Worm (Caenorhabditis elegans) whole organism, L1 larva: ENCODE results near the gene oac-54.

Source experiments
- C16A3.4 ChIP-seq: fragments of 150-350 bp; optimal IDR thresholded peaks from 2 replicates; lab custom pipeline; 2014; ENCODE audit warnings: missing biosample characterization, missing genetic modification characterization
- ama-1 ChIP-seq: fragments of 150-350 bp; optimal IDR thresholded peaks from 2 replicates; lab custom pipeline; 2014
- blmp-1 ChIP-seq: fragments of 150-350 bp; optimal IDR thresholded peaks from 2 replicates; lab custom pipeline; 2014; ENCODE audit warnings: missing biosample characterization, missing genetic modification characterization
- ceh-63 ChIP-seq: fragments of 200-800 bp; sonication (Bioruptor generic); optimal IDR thresholded peaks from 2 replicates; lab custom pipeline; 2018; ENCODE audit warnings: mild to moderate bottlenecking, missing genetic modification characterization, missing compliant biosample characterization
- ceh-82 ChIP-seq, 3 experiments: fragments of 150-350 bp in 1 of 3; sonication (generic microtip) in 2 of 3; optimal IDR thresholded peaks; 2 replicates each; lab custom pipeline; 2014 to 2017; ENCODE audit warnings: missing biosample characterization in 3 of 3, missing genetic modification characterization in 3 of 3
- ceh-90 ChIP-seq: sonication (generic microtip); optimal IDR thresholded peaks from 2 replicates; lab custom pipeline; 2016; ENCODE audit warnings: missing genetic modification characterization, missing compliant biosample characterization
- ces-1 ChIP-seq: fragments of 150-350 bp; optimal IDR thresholded peaks from 2 replicates; lab custom pipeline; 2014; ENCODE audit warnings: missing biosample characterization, missing genetic modification reagents, missing genetic modification characterization
- dpl-1 ChIP-seq, 3 experiments: fragments of 150-350 bp in 2 of 3; sonication (generic microtip) in 1 of 3; optimal IDR thresholded peaks; 2 replicates each; lab custom pipeline; 2014 to 2017; ENCODE audit warnings: missing biosample characterization in 3 of 3, missing genetic modification characterization in 3 of 3, missing genetic modification reagents in 3 of 3
- dsc-1 ChIP-seq: sonication (generic microtip); optimal IDR thresholded peaks from 2 replicates; lab custom pipeline; 2016; ENCODE audit warnings: mild to moderate bottlenecking, missing genetic modification characterization, missing compliant biosample characterization
- efl-3 ChIP-seq: fragments of 200-800 bp; sonication (Bioruptor generic); optimal IDR thresholded peaks from 2 replicates; lab custom pipeline; 2018; ENCODE audit warnings: mild to moderate bottlenecking, missing genetic modification characterization, missing compliant biosample characterization
- elt-2 ChIP-seq: sonication (generic microtip); optimal IDR thresholded peaks from 2 replicates; lab custom pipeline; 2016; ENCODE audit warnings: missing genetic modification characterization, mild to moderate bottlenecking, inconsistent platforms, missing compliant biosample characterization, missing genetic modification reagents
- elt-3 ChIP-seq, 6 experiments: fragments of 150-350 bp in 1 of 6; sonication (generic microtip); optimal IDR thresholded peaks; 2 replicates each; lab custom pipeline; 2017 to 2018; ENCODE audit warnings: missing biosample characterization in 6 of 6, missing genetic modification characterization in 6 of 6, inconsistent platforms in 1 of 6
- ets-5 ChIP-seq: fragments of 200-800 bp; sonication (Bioruptor generic); IDR thresholded peaks from 2 replicates; pipeline ENCODE4 v1.3.6; 2022; ENCODE audit warnings: missing genetic modification characterization, missing compliant biosample characterization
- fkh-10 ChIP-seq: sonication (generic microtip); optimal IDR thresholded peaks from 2 replicates; lab custom pipeline; 2017; ENCODE audit warnings: missing biosample characterization, missing genetic modification reagents, missing genetic modification characterization
- fkh-4 ChIP-seq: sonication (generic microtip); optimal IDR thresholded peaks from 2 replicates; lab custom pipeline; 2016; ENCODE audit warnings: missing compliant biosample characterization, missing genetic modification characterization, borderline replicate concordance
- grh-1 ChIP-seq: fragments of 200-800 bp; sonication (Bioruptor generic); IDR thresholded peaks from 2 replicates; pipeline ENCODE4 v1.3.6; 2022; ENCODE audit warnings: missing genetic modification reagents, missing genetic modification characterization, missing compliant biosample characterization
- hlh-4 ChIP-seq: sonication (generic microtip); optimal IDR thresholded peaks from 2 replicates; lab custom pipeline; 2016; ENCODE audit warnings: mild to moderate bottlenecking, missing genetic modification characterization, missing compliant biosample characterization
- irx-1 ChIP-seq: sonication (generic microtip); optimal IDR thresholded peaks from 2 replicates; lab custom pipeline; 2016; ENCODE audit warnings: missing genetic modification characterization, missing compliant biosample characterization
- lin-14 ChIP-seq: fragments of 200-800 bp; sonication (Bioruptor generic); optimal IDR thresholded peaks from 2 replicates; lab custom pipeline; 2018; ENCODE audit warnings: mild to moderate bottlenecking, missing genetic modification characterization, moderate library complexity, missing compliant biosample characterization
- lin-15B ChIP-seq: fragments of 150-350 bp; sonication (generic microtip); optimal IDR thresholded peaks from 3 replicates; lab custom pipeline; 2014; ENCODE audit warnings: missing biosample characterization, missing genetic modification characterization
- lin-35 ChIP-seq, 2 experiments: fragments of 150-350 bp; optimal IDR thresholded peaks; 2 replicates each; lab custom pipeline; 2014; ENCODE audit warnings: missing biosample characterization in 2 of 2, missing genetic modification characterization in 2 of 2, missing genetic modification reagents in 2 of 2
- lin-39 ChIP-seq: fragments of 150-350 bp; optimal IDR thresholded peaks from 2 replicates; lab custom pipeline; 2014; ENCODE audit warnings: missing biosample characterization, missing genetic modification reagents, missing genetic modification characterization
- lir-3 ChIP-seq: sonication (generic microtip); optimal IDR thresholded peaks from 2 replicates; lab custom pipeline; 2016; ENCODE audit warnings: mild to moderate bottlenecking, missing genetic modification characterization, moderate library complexity, missing compliant biosample characterization; ENCODE audit not compliant: poor library complexity
- mef-2 ChIP-seq: fragments of 150-350 bp; optimal IDR thresholded peaks from 2 replicates; lab custom pipeline; 2014; ENCODE audit warnings: missing biosample characterization, missing genetic modification characterization
- mep-1 ChIP-seq: fragments of 150-350 bp; optimal IDR thresholded peaks from 2 replicates; lab custom pipeline; 2014; ENCODE audit warnings: missing biosample characterization, missing genetic modification characterization
- nhr-12 ChIP-seq: sonication (generic microtip); optimal IDR thresholded peaks from 2 replicates; lab custom pipeline; 2017; ENCODE audit warnings: missing biosample characterization, missing genetic modification characterization
- nhr-19 ChIP-seq: fragments of 200-800 bp; sonication (Bioruptor generic); conservative IDR thresholded peaks from 2 replicates; pipeline ENCODE4 v1.3.6; 2022; ENCODE audit warnings: missing genetic modification characterization, missing compliant biosample characterization
- nhr-237 ChIP-seq: fragments of 150-350 bp; optimal IDR thresholded peaks from 2 replicates; lab custom pipeline; 2014; ENCODE audit warnings: missing biosample characterization, missing genetic modification characterization
- nhr-28 ChIP-seq: fragments of 150-350 bp; optimal IDR thresholded peaks from 2 replicates; lab custom pipeline; 2014; ENCODE audit warnings: missing biosample characterization, missing genetic modification characterization
- nhr-71 ChIP-seq: sonication (generic microtip); optimal IDR thresholded peaks from 2 replicates; lab custom pipeline; 2016; ENCODE audit warnings: mild to moderate bottlenecking, missing genetic modification characterization, moderate library complexity, missing compliant biosample characterization
- nhr-84 ChIP-seq: sonication (generic microtip); optimal IDR thresholded peaks from 2 replicates; lab custom pipeline; 2017; ENCODE audit warnings: missing biosample characterization, missing genetic modification characterization
- nhr-90 ChIP-seq: sonication (generic microtip); optimal IDR thresholded peaks from 2 replicates; lab custom pipeline; 2016; ENCODE audit warnings: mild to moderate bottlenecking, missing genetic modification characterization, missing compliant biosample characterization; ENCODE audit not compliant: poor library complexity
- pag-3 ChIP-seq: sonication (generic microtip); optimal IDR thresholded peaks from 2 replicates; lab custom pipeline; 2017; ENCODE audit warnings: missing genetic modification characterization, mild to moderate bottlenecking, missing compliant biosample characterization, antibody characterized with exemption, borderline replicate concordance; ENCODE audit not compliant: insufficient read depth
- pax-3 ChIP-seq: fragments of 200-800 bp; sonication (Bioruptor generic); optimal IDR thresholded peaks from 2 replicates; lab custom pipeline; 2018; ENCODE audit warnings: mild to moderate bottlenecking, missing genetic modification characterization, moderate library complexity, missing compliant biosample characterization
- pqm-1 ChIP-seq: sonication (generic microtip); optimal IDR thresholded peaks from 3 replicates; lab custom pipeline; 2017; ENCODE audit warnings: missing biosample characterization, missing genetic modification characterization
- rnt-1 ChIP-seq: sonication (generic microtip); optimal IDR thresholded peaks from 2 replicates; lab custom pipeline; 2016; ENCODE audit warnings: mild to moderate bottlenecking, missing genetic modification characterization, moderate library complexity, missing compliant biosample characterization
- snpc-4 ChIP-seq: fragments of 150-350 bp; optimal IDR thresholded peaks from 2 replicates; lab custom pipeline; 2014; ENCODE audit warnings: missing biosample characterization, missing genetic modification characterization
- sox-4 ChIP-seq: sonication (generic microtip); optimal IDR thresholded peaks from 2 replicates; lab custom pipeline; 2016; ENCODE audit warnings: missing genetic modification characterization, missing compliant biosample characterization
- sptf-1 ChIP-seq: fragments of 150-350 bp; optimal IDR thresholded peaks from 2 replicates; lab custom pipeline; 2014; ENCODE audit warnings: missing biosample characterization, missing genetic modification characterization
- sup-37 ChIP-seq: fragments of 200-800 bp; sonication (Bioruptor generic); optimal IDR thresholded peaks from 2 replicates; lab custom pipeline; 2018; ENCODE audit warnings: mild to moderate bottlenecking, missing genetic modification characterization, missing compliant biosample characterization
- tlp-1 ChIP-seq: fragments of 150-350 bp; optimal IDR thresholded peaks from 2 replicates; lab custom pipeline; 2014; ENCODE audit warnings: missing biosample characterization, missing genetic modification characterization
- unc-130 ChIP-seq: fragments of 150-350 bp; optimal IDR thresholded peaks from 2 replicates; lab custom pipeline; 2017; ENCODE audit warnings: missing biosample characterization, missing genetic modification characterization, inconsistent platforms
- unc-30 ChIP-seq: sonication (generic microtip); optimal IDR thresholded peaks from 2 replicates; lab custom pipeline; 2017; ENCODE audit warnings: missing biosample characterization, missing genetic modification characterization
- unc-62 ChIP-seq: fragments of 150-350 bp; optimal IDR thresholded peaks from 2 replicates; lab custom pipeline; 2014; ENCODE audit warnings: missing biosample characterization, missing genetic modification reagents, missing genetic modification characterization
- unc-86 ChIP-seq: sonication (generic microtip); optimal IDR thresholded peaks from 2 replicates; lab custom pipeline; 2016; ENCODE audit warnings: missing genetic modification characterization, missing compliant biosample characterization
- unc-98 ChIP-seq: fragments of 200-800 bp; sonication (Bioruptor generic); IDR thresholded peaks from 2 replicates; pipeline ENCODE4 v1.3.6; 2022; ENCODE audit warnings: missing genetic modification characterization, missing compliant biosample characterization
- xbp-1 ChIP-seq: sonication (generic microtip); optimal IDR thresholded peaks from 2 replicates; lab custom pipeline; 2016; ENCODE audit warnings: missing genetic modification characterization, missing compliant biosample characterization
- zag-1 ChIP-seq: fragments of 150-350 bp; optimal IDR thresholded peaks from 2 replicates; lab custom pipeline; 2014; ENCODE audit warnings: missing biosample characterization, missing genetic modification characterization
- ztf-11 ChIP-seq, 2 experiments: sonication (generic microtip); optimal IDR thresholded peaks; 2 replicates each; lab custom pipeline; 2016 to 2017; ENCODE audit warnings: missing genetic modification characterization in 2 of 2, missing biosample characterization in 1 of 2, missing compliant biosample characterization in 1 of 2

The oac-54 gene

DNA sequence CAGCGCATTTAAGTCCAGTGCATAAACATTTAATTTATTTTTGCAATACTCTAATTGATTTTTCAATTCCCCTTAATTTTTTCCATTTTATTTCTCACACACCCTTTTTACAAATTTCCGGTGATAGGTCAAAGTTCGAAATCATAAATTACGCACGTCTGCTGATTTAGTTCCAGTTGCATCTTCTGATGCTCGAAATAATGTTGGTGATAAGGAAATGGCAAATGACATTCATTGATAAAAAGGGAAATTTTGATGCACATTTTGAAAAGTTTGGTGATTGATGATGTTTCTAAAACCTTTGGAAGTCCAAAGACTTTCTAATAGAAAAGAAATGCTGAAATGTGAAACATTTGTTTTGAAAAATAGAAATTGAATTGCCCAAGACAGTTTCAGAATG lies 786 bp upstream of the oac-54 start:
- no peak for TF ChIP-seq mef-2 (tag; lab: Kevin White, UChicago)
- TF ChIP-seq nhr-71 = peak; percentile 1
- TF ChIP-seq elt-2 = peak; percentile 90
- peak; percentile 5 for TF ChIP-seq tlp-1 (tag; lab: Kevin White, UChicago)
- TF ChIP-seq C16A3.4 = no peak
- no peak for TF ChIP-seq efl-3 (GFP tag; lab: Kevin White, UChicago)
- no peak for TF ChIP-seq xbp-1
- TF ChIP-seq rnt-1 (tag; lab: Kevin White, UChicago) = no peak
- no peak for TF ChIP-seq nhr-12 (tag; lab: Kevin White, UChicago)
- TF ChIP-seq lin-35 (GFP tag; optimal IDR thresholded peaks at IDR 0.05; lab: Kevin White, UChicago) = peak in 1 of 2 experiments; percentile 3
- TF ChIP-seq pqm-1 (tag; lab: Kevin White, UChicago) = peak; percentile 60
- no peak for TF ChIP-seq dsc-1 (tag; lab: Kevin White, UChicago)
- TF ChIP-seq blmp-1 = no peak
- no peak for TF ChIP-seq dpl-1 (GFP tag; optimal IDR thresholded peaks at IDR 0.05; lab: Kevin White, UChicago)
- no peak for TF ChIP-seq ets-5
- TF ChIP-seq pag-3 (tag; lab: Kevin White, UChicago) = no peak
- no peak for TF ChIP-seq lin-39 (tag; lab: Kevin White, UChicago)
- peak; percentile 18 for TF ChIP-seq nhr-90 (tag; lab: Kevin White, UChicago)
- TF ChIP-seq ztf-11 (tag; optimal IDR thresholded peaks at IDR 0.05; lab: Kevin White, UChicago) = no peak
- no peak for TF ChIP-seq unc-130 (tag; lab: Kevin White, UChicago)
- no peak for TF ChIP-seq irx-1 (tag; lab: Kevin White, UChicago)
- no peak for TF ChIP-seq nhr-19 (GFP tag; lab: Robert Waterston, UW)
- no peak for TF ChIP-seq ces-1 (GFP tag; lab: Kevin White, UChicago)

DNA sequence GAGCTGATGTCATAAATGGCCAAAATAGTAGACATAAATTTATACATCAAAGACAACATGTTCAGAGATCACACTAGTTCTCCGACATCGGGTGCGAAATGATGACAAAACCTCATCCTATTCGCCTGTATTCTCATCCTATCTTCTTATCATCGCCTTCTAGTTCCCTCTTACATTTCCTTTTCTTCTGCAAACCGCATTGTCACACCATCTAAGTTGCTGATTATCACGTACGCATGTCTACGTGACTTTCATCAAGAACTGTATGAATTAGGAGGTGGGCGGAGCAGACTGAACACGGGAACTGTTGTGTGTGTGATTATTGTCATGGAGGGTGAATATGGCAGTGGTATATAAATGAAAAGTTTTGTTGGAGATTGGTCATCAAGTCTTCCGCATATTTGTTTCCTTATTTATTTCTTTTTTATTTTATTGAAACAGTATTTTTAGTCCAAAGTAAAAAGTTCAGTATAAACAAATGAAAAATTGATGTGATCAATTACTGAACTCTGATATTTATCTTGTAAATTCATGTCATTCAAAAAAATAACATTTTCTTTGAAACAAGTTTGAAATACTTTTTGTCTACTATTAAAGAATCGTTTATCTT lies 2.4 kb downstream of the oac-54 start:
- TF ChIP-seq ceh-63 (GFP tag; lab: Kevin White, UChicago) (no peak), sptf-1 (tag; lab: Kevin White, UChicago) (no peak), fkh-4 (tag; lab: Kevin White, UChicago) (no peak), elt-3 (tag; optimal IDR thresholded peaks at IDR 0.05; lab: Kevin White, UChicago) (peak in 5 of 6 experiments; percentile 18 to 96 (median 82)), ceh-90 (tag; lab: Kevin White, UChicago) (no peak), sox-4 (tag; lab: Kevin White, UChicago) (no peak), lin-15B (tag; lab: Kevin White, UChicago) (no peak), ama-1 (lab: Kevin White, UChicago) (no peak), ets-5 (no peak), pag-3 (tag; lab: Kevin White, UChicago) (no peak), unc-62 (no peak), mep-1 (tag; lab: Kevin White, UChicago) (peak; percentile 19), unc-86 (no peak), dpl-1 (GFP tag; optimal IDR thresholded peaks at IDR 0.05; lab: Kevin White, UChicago) (no peak), zag-1 (tag; lab: Kevin White, UChicago) (no peak), nhr-237 (tag; lab: Kevin White, UChicago) (no peak), pax-3 (tag; lab: Kevin White, UChicago) (no peak), grh-1 (GFP tag; lab: Robert Waterston, UW) (no peak), lir-3 (tag; lab: Kevin White, UChicago) (no peak), nhr-71 (peak; percentile 60), nhr-84 (no peak), C16A3.4 (peak; percentile 14), unc-98 (no peak), xbp-1 (no peak), mef-2 (tag; lab: Kevin White, UChicago) (no peak), lin-14 (GFP tag; lab: Kevin White, UChicago) (peak; percentile 69), fkh-10 (GFP tag; lab: Kevin White, UChicago) (no peak), nhr-28 (tag; lab: Kevin White, UChicago) (no peak), elt-2 (no peak), snpc-4 (no peak), ceh-82 (tag; optimal IDR thresholded peaks at IDR 0.05; lab: Kevin White, UChicago) (no peak), hlh-4 (tag; lab: Kevin White, UChicago) (no peak), irx-1 (tag; lab: Kevin White, UChicago) (no peak), lin-39 (tag; lab: Kevin White, UChicago) (no peak), sup-37 (GFP tag; lab: Kevin White, UChicago) (no peak), lin-35 (GFP tag; optimal IDR thresholded peaks at IDR 0.05; lab: Kevin White, UChicago) (peak in 1 of 2 experiments; percentile 42), ztf-11 (tag; optimal IDR thresholded peaks at IDR 0.05; lab: Kevin White, UChicago) (no peak), blmp-1 (peak; percentile 89), unc-30 (tag; lab: Kevin White, UChicago) (no peak)
